Worm (Caenorhabditis elegans) whole organism, midembryonic: ENCODE measurements around the gene D2089.8.
A peak's percentile ranks its signal among the peaks of the same experiment; 100 is the strongest.

Source experiments
- T22C8.4 ChIP-seq: fragments of 200-800 bp; sonication (Bioruptor generic); IDR thresholded peaks from 2 replicates; pipeline ENCODE4 v1.3.6; 2022; ENCODE audit warnings: missing genetic modification characterization, missing compliant biosample characterization
- cog-1 ChIP-seq: sonication (generic microtip); optimal IDR thresholded peaks from 2 replicates; lab custom pipeline; 2016; ENCODE audit warnings: missing genetic modification characterization, missing compliant biosample characterization
- flt-1 ChIP-seq: fragments of 200-800 bp; sonication (Bioruptor generic); IDR thresholded peaks from 2 replicates; pipeline ENCODE4 v1.3.6; 2022; ENCODE audit warnings: missing genetic modification characterization, missing compliant biosample characterization
- klf-2 ChIP-seq: fragments of 200-800 bp; sonication (Bioruptor generic); conservative IDR thresholded peaks from 2 replicates; pipeline ENCODE4 v1.3.6; 2022; ENCODE audit warnings: missing genetic modification reagents, missing genetic modification characterization, missing compliant biosample characterization
- med-1 ChIP-seq: sonication (generic microtip); optimal IDR thresholded peaks from 2 replicates; lab custom pipeline; 2017; ENCODE audit warnings: missing genetic modification characterization, mild to moderate bottlenecking, missing compliant biosample characterization, antibody characterized with exemption, missing genetic modification reagents; ENCODE audit not compliant: insufficient read depth
- ref-1 ChIP-seq: fragments of 200-800 bp; sonication (Bioruptor generic); conservative IDR thresholded peaks from 2 replicates; pipeline ENCODE4 v1.3.6; 2022; ENCODE audit warnings: missing genetic modification reagents, missing genetic modification characterization, missing compliant biosample characterization
- tab-1 ChIP-seq: fragments of 200-800 bp; sonication (Bioruptor generic); IDR thresholded peaks from 2 replicates; pipeline ENCODE4 v1.3.6; 2022; ENCODE audit warnings: missing genetic modification characterization, missing compliant biosample characterization
- ztf-23 ChIP-seq: fragments of 200-800 bp; sonication (Bioruptor generic); IDR thresholded peaks from 2 replicates; pipeline ENCODE4 v1.3.6; 2022; ENCODE audit warnings: missing genetic modification reagents, missing genetic modification characterization, missing compliant biosample characterization
- ztf-29 ChIP-seq: fragments of 200-800 bp; sonication (Bioruptor generic); IDR thresholded peaks from 2 replicates; pipeline ENCODE4 v1.3.6; 2022; ENCODE audit warnings: missing genetic modification reagents, missing genetic modification characterization, missing compliant biosample characterization

The D2089.8 gene

ce11 chrII:10696060-10696459, 33.5 kb upstream of the D2089.8 start:
- no peak for TF ChIP-seq ztf-23
- TF ChIP-seq klf-2 = no peak
- no peak for TF ChIP-seq tab-1 (GFP tag; lab: Robert Waterston, UW)
- no peak for TF ChIP-seq flt-1 (GFP tag; lab: Robert Waterston, UW)
- no peak for TF ChIP-seq cog-1 (tag; lab: Kevin White, UChicago)
- TF ChIP-seq ztf-29 (GFP tag; lab: Robert Waterston, UW) = no peak
- no peak for TF ChIP-seq med-1 (GFP tag; lab: Kevin White, UChicago)
- TF ChIP-seq ref-1 = no peak
- TF ChIP-seq T22C8.4 (GFP tag; lab: Robert Waterston, UW) = no peak

- no peak for TF ChIP-seq flt-1 (GFP tag; lab: Robert Waterston, UW)
- TF ChIP-seq cog-1 (tag; lab: Kevin White, UChicago) = no peak
- TF ChIP-seq ztf-29 (GFP tag; lab: Robert Waterston, UW) = no peak
- TF ChIP-seq ref-1 = no peak
- no peak for TF ChIP-seq ztf-23
- no peak for TF ChIP-seq med-1 (GFP tag; lab: Kevin White, UChicago)
- TF ChIP-seq T22C8.4 (GFP tag; lab: Robert Waterston, UW) = no peak
- no peak for TF ChIP-seq klf-2
- TF ChIP-seq tab-1 (GFP tag; lab: Robert Waterston, UW) = no peak
Measured at ce11 chrII:10694713-10695112, 32.1 kb upstream of the D2089.8 start, which contains the start of gene lgc-57. Gene lgc-57, plus strand, starts transcription at chrII:10695013.

- TF ChIP-seq ztf-29 (GFP tag; lab: Robert Waterston, UW) = no peak
- no peak for TF ChIP-seq ref-1
- no peak for TF ChIP-seq cog-1 (tag; lab: Kevin White, UChicago)
- TF ChIP-seq flt-1 (GFP tag; lab: Robert Waterston, UW) = no peak
- no peak for TF ChIP-seq med-1 (GFP tag; lab: Kevin White, UChicago)
- TF ChIP-seq tab-1 (GFP tag; lab: Robert Waterston, UW) = no peak
- TF ChIP-seq T22C8.4 (GFP tag; lab: Robert Waterston, UW) = no peak
- no peak for TF ChIP-seq klf-2
- TF ChIP-seq ztf-23 = no peak
Measured at ce11 chrII:10693655-10694054, 31.1 kb upstream of the D2089.8 start, which contains the start of gene gbh-1. Gene gbh-1, minus strand, starts transcription at chrII:10693803.

- no peak for TF ChIP-seq ref-1
- TF ChIP-seq tab-1 (GFP tag; lab: Robert Waterston, UW) = no peak
- TF ChIP-seq cog-1 (tag; lab: Kevin White, UChicago) = no peak
- no peak for TF ChIP-seq T22C8.4 (GFP tag; lab: Robert Waterston, UW)
Measured at ce11 chrII:10684954-10685353, 22.4 kb upstream of the D2089.8 start.

ce11 chrII:10680614-10681013, 18.0 kb upstream of the D2089.8 start:
- no peak for TF ChIP-seq ztf-23
- TF ChIP-seq tab-1 (GFP tag; lab: Robert Waterston, UW) = no peak
- no peak for TF ChIP-seq T22C8.4 (GFP tag; lab: Robert Waterston, UW)
- TF ChIP-seq cog-1 (tag; lab: Kevin White, UChicago) = no peak
- TF ChIP-seq klf-2 = no peak
- no peak for TF ChIP-seq med-1 (GFP tag; lab: Kevin White, UChicago)
- no peak for TF ChIP-seq flt-1 (GFP tag; lab: Robert Waterston, UW)
- no peak for TF ChIP-seq ref-1
- TF ChIP-seq ztf-29 (GFP tag; lab: Robert Waterston, UW) = no peak

ce11 chrII:10680130-10680529, 17.5 kb upstream of the D2089.8 start:
- TF ChIP-seq tab-1 (GFP tag; lab: Robert Waterston, UW) (no peak), klf-2 (no peak), cog-1 (tag; lab: Kevin White, UChicago) (no peak), ztf-23 (no peak), ztf-29 (GFP tag; lab: Robert Waterston, UW) (no peak), T22C8.4 (GFP tag; lab: Robert Waterston, UW) (no peak), flt-1 (GFP tag; lab: Robert Waterston, UW) (no peak)

- TF ChIP-seq med-1 (GFP tag; lab: Kevin White, UChicago) = no peak
- no peak for TF ChIP-seq flt-1 (GFP tag; lab: Robert Waterston, UW)
- no peak for TF ChIP-seq tab-1 (GFP tag; lab: Robert Waterston, UW)
- TF ChIP-seq T22C8.4 (GFP tag; lab: Robert Waterston, UW) = no peak
- TF ChIP-seq ztf-23 = no peak
- no peak for TF ChIP-seq ztf-29 (GFP tag; lab: Robert Waterston, UW)
- no peak for TF ChIP-seq ref-1
- no peak for TF ChIP-seq klf-2
Measured at ce11 chrII:10675302-10675701, 12.7 kb upstream of the D2089.8 start, which contains the start of gene ptb-1. Gene ptb-1, plus strand, starts transcription at chrII:10675602.

ce11 chrII:10665031-10665430, 2.5 kb upstream of the D2089.8 start, which contains the start of gene D2089.3:
Gene D2089.3, minus strand, starts transcription at chrII:10665131.
- no peak for TF ChIP-seq ref-1
- no peak for TF ChIP-seq cog-1 (tag; lab: Kevin White, UChicago)
- no peak for TF ChIP-seq ztf-29 (GFP tag; lab: Robert Waterston, UW)
- no peak for TF ChIP-seq ztf-23
- TF ChIP-seq flt-1 (GFP tag; lab: Robert Waterston, UW) = no peak
- TF ChIP-seq med-1 (GFP tag; lab: Kevin White, UChicago) = no peak
- TF ChIP-seq T22C8.4 (GFP tag; lab: Robert Waterston, UW) = no peak
- TF ChIP-seq tab-1 (GFP tag; lab: Robert Waterston, UW) = no peak
- no peak for TF ChIP-seq klf-2

ce11 chrII:10662279-10662678, 302 bp downstream of the D2089.8 start:
- no peak for TF ChIP-seq ztf-29 (GFP tag; lab: Robert Waterston, UW)
- no peak for TF ChIP-seq ref-1
- no peak for TF ChIP-seq cog-1 (tag; lab: Kevin White, UChicago)
- TF ChIP-seq flt-1 (GFP tag; lab: Robert Waterston, UW) = 0 out of 2 replicates have a peak, but pooled peaks have one; percentile 35

ce11 chrII:10661448-10662064, 1.0 kb downstream of the D2089.8 start:
- TF ChIP-seq cog-1 (tag; lab: Kevin White, UChicago) (no peak), ref-1 (no peak), med-1 (GFP tag; lab: Kevin White, UChicago) (no peak), klf-2 (no peak), ztf-23 (no peak), flt-1 (GFP tag; lab: Robert Waterston, UW) (no peak), T22C8.4 (GFP tag; lab: Robert Waterston, UW) (no peak), ztf-29 (GFP tag; lab: Robert Waterston, UW) (no peak), tab-1 (GFP tag; lab: Robert Waterston, UW) (no peak)
